Worm (Caenorhabditis elegans): ENCODE measurements around the gene F46B3.16.

- no peak for TF ChIP-seq ceh-48 (tag; optimal IDR thresholded peaks at IDR 0.05)
- TF ChIP-seq fax-1 (tag; optimal IDR thresholded peaks at IDR 0.05), result no peak
- TF ChIP-seq eyg-1 (tag; optimal IDR thresholded peaks at IDR 0.05), result no peak
- TF ChIP-seq pqm-1 (tag; optimal IDR thresholded peaks at IDR 0.05), result no peak
- TF ChIP-seq pha-4 (tag; optimal IDR thresholded peaks at IDR 0.05), result no peak
- TF ChIP-seq madf-2 (tag; optimal IDR thresholded peaks at IDR 0.05), result no peak
- TF ChIP-seq ceh-30 (tag; optimal IDR thresholded peaks at IDR 0.05), result no peak
- TF ChIP-seq zip-5 (tag; optimal IDR thresholded peaks at IDR 0.05), result no peak
- no peak for TF ChIP-seq ceh-31 (tag; optimal IDR thresholded peaks at IDR 0.05)
- no peak for TF ChIP-seq sdc-2 (tag; optimal IDR thresholded peaks at IDR 0.05)
- TF ChIP-seq ceh-14 (tag; optimal IDR thresholded peaks at IDR 0.05), result no peak
- no peak for TF ChIP-seq hlh-6 (tag; optimal IDR thresholded peaks at IDR 0.05)
- TF ChIP-seq C38D4.7 (GFP tag; optimal IDR thresholded peaks at IDR 0.05), result no peak
- no peak for TF ChIP-seq pax-1 (tag; optimal IDR thresholded peaks at IDR 0.05)
These were observed 3.2 kb upstream of the F46B3.16 start, which contains the start of gene F46B3.14 for ce11 chrV:20631255-20631654.
